Worm (Caenorhabditis elegans) whole organism, midembryonic: ENCODE measurements around the gene F59B2.8.
"Not testable (repeated sequence)": the region's sequence is repeated elsewhere in the genome, so short reads cannot be mapped to it uniquely, and the experiment has no call there.

Experiments
- T22C8.4 ChIP-seq: fragments of 200-800 bp; sonication (Bioruptor generic); IDR thresholded peaks from 2 replicates; pipeline ENCODE4 v1.3.6; 2022; ENCODE audit warnings: missing genetic modification characterization, missing compliant biosample characterization
- cog-1 ChIP-seq: sonication (generic microtip); optimal IDR thresholded peaks from 2 replicates; lab custom pipeline; 2016; ENCODE audit warnings: missing genetic modification characterization, missing compliant biosample characterization
- flt-1 ChIP-seq: fragments of 200-800 bp; sonication (Bioruptor generic); IDR thresholded peaks from 2 replicates; pipeline ENCODE4 v1.3.6; 2022; ENCODE audit warnings: missing genetic modification characterization, missing compliant biosample characterization
- klf-2 ChIP-seq: fragments of 200-800 bp; sonication (Bioruptor generic); conservative IDR thresholded peaks from 2 replicates; pipeline ENCODE4 v1.3.6; 2022; ENCODE audit warnings: missing genetic modification reagents, missing genetic modification characterization, missing compliant biosample characterization
- med-1 ChIP-seq: sonication (generic microtip); optimal IDR thresholded peaks from 2 replicates; lab custom pipeline; 2017; ENCODE audit warnings: missing genetic modification characterization, mild to moderate bottlenecking, missing compliant biosample characterization, antibody characterized with exemption, missing genetic modification reagents; ENCODE audit not compliant: insufficient read depth
- ref-1 ChIP-seq: fragments of 200-800 bp; sonication (Bioruptor generic); conservative IDR thresholded peaks from 2 replicates; pipeline ENCODE4 v1.3.6; 2022; ENCODE audit warnings: missing genetic modification reagents, missing genetic modification characterization, missing compliant biosample characterization
- tab-1 ChIP-seq: fragments of 200-800 bp; sonication (Bioruptor generic); IDR thresholded peaks from 2 replicates; pipeline ENCODE4 v1.3.6; 2022; ENCODE audit warnings: missing genetic modification characterization, missing compliant biosample characterization
- ztf-23 ChIP-seq: fragments of 200-800 bp; sonication (Bioruptor generic); IDR thresholded peaks from 2 replicates; pipeline ENCODE4 v1.3.6; 2022; ENCODE audit warnings: missing genetic modification reagents, missing genetic modification characterization, missing compliant biosample characterization
- ztf-29 ChIP-seq: fragments of 200-800 bp; sonication (Bioruptor generic); IDR thresholded peaks from 2 replicates; pipeline ENCODE4 v1.3.6; 2022; ENCODE audit warnings: missing genetic modification reagents, missing genetic modification characterization, missing compliant biosample characterization

Gene F59B2.8

DNA sequence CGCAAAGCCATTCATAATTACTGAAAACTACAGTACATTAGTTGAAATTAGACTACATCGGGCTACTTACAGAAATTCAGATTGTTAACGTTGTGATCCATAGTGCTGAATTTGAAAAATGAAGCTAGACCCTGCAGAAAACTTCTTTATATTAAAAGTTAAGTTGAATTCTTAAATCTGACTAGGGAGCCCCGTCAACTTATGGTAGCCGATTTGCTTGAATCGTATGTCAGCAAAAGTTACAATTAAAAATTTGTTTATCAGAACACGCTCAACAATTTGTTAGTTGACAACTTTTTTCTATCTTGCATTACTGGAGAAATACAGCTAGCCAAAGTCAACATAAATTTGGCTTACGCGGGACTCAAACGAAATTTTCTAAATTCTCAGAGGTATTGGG, 12.5 kb upstream of the F59B2.8 start, which contains the start of gene F59B2.14:
Gene F59B2.14 (minus strand): TSS at position 101 of the 400 bp plus-strand sequence.
- no peak for TF ChIP-seq klf-2 (GFP tag; lab: Robert Waterston, UW)
- TF ChIP-seq med-1 (GFP tag; lab: Kevin White, UChicago): no peak
- no peak for TF ChIP-seq ztf-23 (GFP tag; lab: Robert Waterston, UW)
- no peak for TF ChIP-seq flt-1
- TF ChIP-seq T22C8.4 (GFP tag; lab: Robert Waterston, UW): no peak
- TF ChIP-seq ref-1 (GFP tag; lab: Robert Waterston, UW): no peak
- no peak for TF ChIP-seq ztf-29 (GFP tag; lab: Robert Waterston, UW)
- TF ChIP-seq cog-1 (tag; lab: Kevin White, UChicago): no peak
- no peak for TF ChIP-seq tab-1 (GFP tag; lab: Robert Waterston, UW)

DNA sequence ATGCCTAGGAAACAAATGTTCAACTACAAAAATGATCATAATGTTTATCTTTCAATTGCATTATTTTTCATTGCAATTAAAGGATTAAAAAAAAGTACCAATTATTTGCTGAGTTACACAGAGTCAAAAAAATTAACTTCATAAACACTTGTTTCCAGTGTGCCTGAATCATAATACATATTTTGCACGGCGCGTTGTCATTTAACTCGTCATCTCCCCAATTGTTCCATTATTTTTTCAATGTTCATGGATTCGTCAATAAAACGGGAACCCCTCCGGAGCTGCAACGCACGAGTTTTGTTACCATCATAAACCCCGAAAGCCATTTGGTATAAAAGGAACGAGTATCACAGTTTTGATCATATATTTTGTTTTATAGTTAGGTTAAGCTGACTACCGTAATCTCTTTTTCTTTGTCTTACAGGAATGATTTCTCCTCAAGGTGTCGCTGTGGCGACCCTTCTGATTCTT, 7.2 kb upstream of the F59B2.8 start, which contains the start of gene F59B2.12:
Gene F59B2.12 (plus strand): TSS at position 421 of the 471 bp plus-strand sequence.
- TF ChIP-seq cog-1 (tag; lab: Kevin White, UChicago): no peak
- TF ChIP-seq klf-2 (GFP tag; lab: Robert Waterston, UW): no peak

DNA sequence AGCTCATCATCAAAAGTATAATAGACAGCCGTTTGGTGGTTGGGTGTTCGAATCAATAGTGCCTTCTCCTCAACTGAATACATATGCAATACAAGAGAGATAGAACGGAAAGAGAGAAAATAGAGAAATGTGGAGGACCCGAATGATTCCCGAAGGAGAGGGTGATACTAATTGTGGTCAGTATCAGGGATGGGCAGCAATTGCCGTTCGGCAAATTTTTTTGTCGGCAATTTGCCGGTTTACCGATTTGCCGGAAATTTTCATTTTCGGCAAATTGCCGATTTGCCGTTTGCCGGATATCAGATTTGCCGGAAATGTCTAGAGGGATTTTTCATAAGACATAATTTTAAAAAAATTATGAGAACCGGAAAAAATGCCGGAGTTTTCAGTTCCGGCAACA, 2.3 kb upstream of the F59B2.8 start, which contains the start of gene F59B2.9:
Gene F59B2.9 (minus strand): TSS at position 101 of the 400 bp plus-strand sequence.
- TF ChIP-seq med-1 (GFP tag; lab: Kevin White, UChicago): no peak
- no peak for TF ChIP-seq T22C8.4 (GFP tag; lab: Robert Waterston, UW)
- TF ChIP-seq flt-1: no peak
- no peak for TF ChIP-seq ztf-29 (GFP tag; lab: Robert Waterston, UW)
- TF ChIP-seq cog-1 (tag; lab: Kevin White, UChicago): no peak
- TF ChIP-seq klf-2 (GFP tag; lab: Robert Waterston, UW): no peak
- TF ChIP-seq ref-1 (GFP tag; lab: Robert Waterston, UW): no peak

ce11 chrIII:9007183-9007582, 2.8 kb downstream of the F59B2.8 start:
- TF ChIP-seq cog-1 (tag; lab: Kevin White, UChicago) (peak; percentile 20), tab-1 (GFP tag; lab: Robert Waterston, UW) (0 out of 2 replicates have a peak, but pooled peaks have one; percentile 7), T22C8.4 (GFP tag; lab: Robert Waterston, UW) (no peak)

DNA sequence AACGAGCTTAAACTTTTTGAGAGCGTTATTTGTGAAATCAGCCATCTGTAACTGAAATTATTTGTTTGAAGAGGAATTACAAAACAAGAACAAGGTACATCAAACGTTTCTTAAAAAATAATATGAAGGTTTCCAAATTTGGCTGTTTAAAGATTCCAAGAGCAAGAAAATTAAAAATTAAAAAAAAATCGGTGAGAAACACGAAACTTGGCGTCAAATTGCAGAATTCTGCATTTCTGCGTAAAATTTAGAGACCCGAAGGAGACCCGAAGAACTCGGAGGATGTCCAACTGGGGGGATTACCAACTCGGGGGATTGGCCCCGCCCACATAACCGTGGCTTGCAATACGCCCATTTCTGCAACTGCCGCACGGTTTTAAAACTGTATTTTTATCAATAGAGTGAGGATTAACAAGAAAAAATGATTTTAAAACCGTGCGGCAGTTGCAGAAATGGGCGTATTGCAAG, 4.1 kb downstream of the F59B2.8 start, which contains the start of gene rab-6.1:
Gene rab-6.1 (minus strand): TSS at position 51 of the 468 bp plus-strand sequence.
- not testable (repeated sequence) for TF ChIP-seq ref-1 (GFP tag; lab: Robert Waterston, UW); T22C8.4 (GFP tag; lab: Robert Waterston, UW); cog-1 (tag; lab: Kevin White, UChicago)

- TF ChIP-seq klf-2 (GFP tag; lab: Robert Waterston, UW) (no peak), tab-1 (GFP tag; lab: Robert Waterston, UW) (no peak), ref-1 (GFP tag; lab: Robert Waterston, UW) (no peak), med-1 (GFP tag; lab: Kevin White, UChicago) (no peak), ztf-29 (GFP tag; lab: Robert Waterston, UW) (no peak), ztf-23 (GFP tag; lab: Robert Waterston, UW) (no peak), cog-1 (tag; lab: Kevin White, UChicago) (no peak), T22C8.4 (GFP tag; lab: Robert Waterston, UW) (no peak), flt-1 (no peak)
These were observed 5.3 kb downstream of the F59B2.8 start for ce11 chrIII:9004658-9005057.

DNA sequence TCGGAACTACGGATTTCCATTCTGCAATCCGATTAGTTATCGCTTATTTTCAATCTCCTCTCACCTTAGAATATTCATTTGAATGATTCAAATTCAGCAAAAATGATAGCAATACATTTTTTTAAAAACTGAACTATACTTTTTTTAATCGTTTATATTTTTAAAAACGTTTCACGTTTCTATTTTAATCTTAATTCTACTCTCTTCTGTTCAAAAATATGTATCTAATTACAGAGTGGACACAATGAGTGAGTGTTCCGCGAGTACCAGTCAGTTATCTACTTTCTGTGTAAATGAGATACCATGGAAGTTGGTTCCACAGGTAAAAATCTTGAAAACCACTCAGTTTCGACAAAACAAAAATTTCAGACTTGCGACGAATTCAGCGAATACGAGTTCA, 7.5 kb downstream of the F59B2.8 start, which contains the start of the genes F59B2.15 and zif-1:
Gene F59B2.15 (minus strand): TSS at position 101 of the 400 bp plus-strand sequence.
Gene zif-1 (plus strand): TSS at position 235 of the 400 bp plus-strand sequence.
- TF ChIP-seq ztf-29 (GFP tag; lab: Robert Waterston, UW) (no peak), med-1 (GFP tag; lab: Kevin White, UChicago) (no peak), ztf-23 (GFP tag; lab: Robert Waterston, UW) (no peak)

- TF ChIP-seq ztf-23 (GFP tag; lab: Robert Waterston, UW) (no peak), klf-2 (GFP tag; lab: Robert Waterston, UW) (no peak), tab-1 (GFP tag; lab: Robert Waterston, UW) (no peak)
These were observed 8.1 kb downstream of the F59B2.8 start, which contains the start of gene rpn-6.2 for ce11 chrIII:9001899-9002298. Gene rpn-6.2, minus strand, starts transcription at chrIII:9001999.

DNA sequence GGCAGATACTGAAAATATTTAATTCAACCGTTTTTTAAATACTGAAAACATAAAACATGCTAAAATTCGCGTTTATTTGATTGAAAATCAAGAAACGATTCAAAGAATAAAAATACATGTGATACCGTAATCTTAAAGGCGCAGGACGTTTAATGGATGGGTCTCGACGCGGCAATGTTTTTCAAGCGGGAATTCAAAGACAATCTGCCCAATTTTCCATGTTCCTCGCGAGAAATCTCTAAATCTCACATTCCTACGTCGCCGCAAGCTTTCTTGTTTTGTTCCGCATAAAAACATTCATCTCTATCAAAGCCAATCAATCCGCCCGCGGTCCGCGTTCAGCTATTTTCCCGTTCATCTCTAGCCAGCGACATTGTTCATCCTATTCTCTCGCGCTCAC, 8.5 kb downstream of the F59B2.8 start:
- TF ChIP-seq ztf-23 (GFP tag; lab: Robert Waterston, UW) (0 out of 2 replicates have a peak, but pooled peaks have one; percentile 6), cog-1 (tag; lab: Kevin White, UChicago) (no peak)

DNA sequence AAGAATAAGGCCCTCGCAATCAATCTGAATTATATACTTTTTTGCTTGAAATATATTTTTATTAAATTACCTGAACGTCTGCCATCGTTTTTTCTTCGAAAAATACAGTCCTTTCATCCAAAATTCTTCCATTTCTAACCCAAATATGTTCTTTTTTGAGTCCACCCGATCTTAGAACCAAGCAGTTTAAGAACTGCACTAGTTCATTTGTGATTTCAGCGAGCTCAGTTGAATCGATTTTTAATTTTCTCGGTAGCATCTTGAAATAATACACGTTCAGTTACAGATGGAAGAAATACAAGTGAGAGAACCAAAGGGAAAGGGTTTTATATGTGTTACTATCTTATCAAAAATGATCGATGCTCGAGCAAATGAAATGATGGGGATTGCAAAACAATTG, 10.5 kb downstream of the F59B2.8 start, which contains the start of gene F59B2.3:
Gene F59B2.3 (minus strand): TSS at position 259 of the 400 bp plus-strand sequence.
- no peak for TF ChIP-seq ref-1 (GFP tag; lab: Robert Waterston, UW)

- TF ChIP-seq ref-1 (GFP tag; lab: Robert Waterston, UW): no peak
- TF ChIP-seq ztf-29 (GFP tag; lab: Robert Waterston, UW): no peak
- TF ChIP-seq tab-1 (GFP tag; lab: Robert Waterston, UW): no peak
- TF ChIP-seq T22C8.4 (GFP tag; lab: Robert Waterston, UW): no peak
- TF ChIP-seq ztf-23 (GFP tag; lab: Robert Waterston, UW): no peak
- no peak for TF ChIP-seq med-1 (GFP tag; lab: Kevin White, UChicago)
- TF ChIP-seq flt-1: no peak
These were observed 11.1 kb downstream of the F59B2.8 start for ce11 chrIII:8998884-8999283.
